Worm (Caenorhabditis elegans) whole organism, L4 larva: ENCODE measurements around the gene ZC250.5.
A peak's percentile ranks its signal among the peaks of the same experiment; 100 is the strongest.

ENCODE experiments used
- F49E8.2 ChIP-seq: sonication (generic microtip); optimal IDR thresholded peaks from 2 replicates; lab custom pipeline; 2016; ENCODE audit warnings: missing compliant biosample characterization, mild to moderate bottlenecking, missing genetic modification characterization, borderline replicate concordance
- R02D3.7 ChIP-seq: fragments of 150-350 bp; sonication (generic microtip); optimal IDR thresholded peaks from 3 replicates; lab custom pipeline; 2014; ENCODE audit warnings: missing biosample characterization, missing genetic modification characterization
- Y105C5A.15 ChIP-seq: fragments of 200-800 bp; sonication (Bioruptor generic); IDR thresholded peaks from 2 replicates; pipeline ENCODE4 v1.3.6; 2022; ENCODE audit warnings: missing genetic modification characterization, missing compliant biosample characterization
- Y5F2A.4 ChIP-seq: fragments of 200-800 bp; sonication (Bioruptor generic); optimal IDR thresholded peaks from 2 replicates; lab custom pipeline; 2018; ENCODE audit warnings: mild to moderate bottlenecking, missing genetic modification characterization, missing compliant biosample characterization
- ZK337.2 ChIP-seq: fragments of 200-800 bp; sonication (Bioruptor generic); IDR thresholded peaks from 2 replicates; pipeline ENCODE4 v1.3.6; 2022; ENCODE audit warnings: missing genetic modification reagents, missing genetic modification characterization, missing compliant biosample characterization
- aha-1 ChIP-seq: fragments of 150-350 bp; peaks from one replicate; lab custom pipeline; 2014; ENCODE audit warnings: missing biosample characterization, missing genetic modification characterization
- aly-2 ChIP-seq: sonication (generic microtip); optimal IDR thresholded peaks from 2 replicates; lab custom pipeline; 2018; ENCODE audit warnings: missing biosample characterization, missing genetic modification characterization
- arid-1 ChIP-seq: fragments of 200-800 bp; sonication (Bioruptor generic); conservative IDR thresholded peaks from 2 replicates; pipeline ENCODE4 v1.3.6; 2022; ENCODE audit warnings: missing genetic modification reagents, missing genetic modification characterization, missing compliant biosample characterization
- ceh-20 ChIP-seq: fragments of 200-800 bp; sonication (Bioruptor generic); IDR thresholded peaks from 2 replicates; pipeline ENCODE4 v1.3.6; 2022; ENCODE audit warnings: missing genetic modification reagents, missing genetic modification characterization, missing compliant biosample characterization
- ceh-44 ChIP-seq: fragments of 200-800 bp; sonication (Bioruptor generic); IDR thresholded peaks from 2 replicates; pipeline ENCODE4 v1.3.6; 2022; ENCODE audit warnings: missing genetic modification reagents, missing genetic modification characterization, missing compliant biosample characterization
- ces-1 ChIP-seq: fragments of 150-350 bp; sonication (generic microtip); optimal IDR thresholded peaks from 4 replicates; lab custom pipeline; 2014; ENCODE audit warnings: missing biosample characterization, missing genetic modification reagents, missing genetic modification characterization
- daf-16 ChIP-seq, 3 experiments: sonication (generic microtip); optimal IDR thresholded peaks; 2 replicates each; lab custom pipeline; 2016 to 2017; ENCODE audit warnings: missing genetic modification characterization in 3 of 3, missing genetic modification reagents in 3 of 3, mild to moderate bottlenecking in 2 of 3, missing compliant biosample characterization in 2 of 3, missing biosample characterization in 1 of 3, moderate library complexity in 1 of 3
- daf-8 ChIP-seq: fragments of 200-800 bp; sonication (Bioruptor generic); IDR thresholded peaks from 2 replicates; pipeline ENCODE4 v1.3.6; 2022; ENCODE audit warnings: missing genetic modification characterization, missing compliant biosample characterization
- dmd-6 ChIP-seq: fragments of 200-800 bp; sonication (Bioruptor generic); IDR thresholded peaks from 2 replicates; pipeline ENCODE4 v1.3.6; 2022; ENCODE audit warnings: missing genetic modification reagents, missing genetic modification characterization, missing compliant biosample characterization
- dmd-8 ChIP-seq: fragments of 200-800 bp; sonication (Bioruptor generic); IDR thresholded peaks from 2 replicates; pipeline ENCODE4 v1.3.6; 2022; ENCODE audit warnings: missing genetic modification characterization, missing compliant biosample characterization
- dve-1 ChIP-seq: sonication (generic microtip); optimal IDR thresholded peaks from 2 replicates; lab custom pipeline; 2017; ENCODE audit warnings: antibody characterized with exemption, mild to moderate bottlenecking, missing genetic modification characterization, missing compliant biosample characterization; ENCODE audit not compliant: insufficient read depth
- fkh-10 ChIP-seq: fragments of 150-350 bp; optimal IDR thresholded peaks from 2 replicates; lab custom pipeline; 2014; ENCODE audit warnings: missing biosample characterization, missing genetic modification reagents, missing genetic modification characterization
- fos-1 ChIP-seq: fragments of 150-350 bp; optimal IDR thresholded peaks from 2 replicates; lab custom pipeline; 2014; ENCODE audit warnings: missing biosample characterization, missing genetic modification characterization
- hif-1 ChIP-seq, 2 experiments: sonication (generic microtip); optimal IDR thresholded peaks; 2 replicates each; lab custom pipeline; 2016 to 2017; ENCODE audit warnings: missing compliant biosample characterization in 2 of 2, missing genetic modification characterization in 2 of 2, missing genetic modification reagents in 2 of 2, missing genotype in 2 of 2, mild to moderate bottlenecking in 1 of 2
- hlh-11 ChIP-seq: fragments of 200-800 bp; sonication (Bioruptor generic); optimal IDR thresholded peaks from 2 replicates; lab custom pipeline; 2018; ENCODE audit warnings: mild to moderate bottlenecking, missing genetic modification characterization, missing compliant biosample characterization
- hlh-30 ChIP-seq: sonication (generic microtip); optimal IDR thresholded peaks from 2 replicates; lab custom pipeline; 2017; ENCODE audit warnings: antibody characterized with exemption, mild to moderate bottlenecking, missing genetic modification characterization, missing compliant biosample characterization; ENCODE audit not compliant: insufficient read depth
- lin-1 ChIP-seq: fragments of 200-800 bp; sonication (Bioruptor generic); IDR thresholded peaks from 2 replicates; pipeline ENCODE4 v1.3.6; 2022; ENCODE audit warnings: missing genetic modification reagents, missing genetic modification characterization, missing compliant biosample characterization
- lin-29 ChIP-seq: fragments of 200-800 bp; sonication (Bioruptor generic); IDR thresholded peaks from 2 replicates; pipeline ENCODE4 v1.3.6; 2022; ENCODE audit warnings: missing genetic modification reagents, missing genetic modification characterization, missing compliant biosample characterization
- madf-5 ChIP-seq, 2 experiments: fragments of 200-800 bp; sonication (Bioruptor generic); IDR thresholded peaks; 2 replicates each; pipeline ENCODE4 v1.3.6; 2022; ENCODE audit warnings: missing compliant biosample characterization in 2 of 2, missing genetic modification characterization in 2 of 2
- mdl-1 ChIP-seq, 2 experiments: fragments of 150-350 bp in 1 of 2; sonication (generic microtip) in 1 of 2; optimal IDR thresholded peaks; 2 replicates each; lab custom pipeline; 2014 to 2017; ENCODE audit warnings: missing biosample characterization in 2 of 2, missing genetic modification characterization in 2 of 2
- mdt-29 ChIP-seq: fragments of 200-800 bp; sonication (Bioruptor generic); IDR thresholded peaks from 2 replicates; pipeline ENCODE4 v1.3.6; 2022; ENCODE audit warnings: missing genetic modification reagents, missing genetic modification characterization, missing compliant biosample characterization
- mes-2 ChIP-seq: sonication (generic microtip); optimal IDR thresholded peaks from 2 replicates; lab custom pipeline; 2016; ENCODE audit warnings: missing genotype, mild to moderate bottlenecking, missing genetic modification characterization, missing compliant biosample characterization; ENCODE audit not compliant: poor library complexity, severe bottlenecking
- mxl-3 ChIP-seq: fragments of 200-800 bp; sonication (Bioruptor generic); optimal IDR thresholded peaks from 2 replicates; lab custom pipeline; 2018; ENCODE audit warnings: mild to moderate bottlenecking, missing genetic modification characterization, missing compliant biosample characterization
- nhr-11 ChIP-seq: fragments of 150-350 bp; optimal IDR thresholded peaks from 2 replicates; lab custom pipeline; 2014; ENCODE audit warnings: missing biosample characterization, missing genetic modification characterization
- nhr-28 ChIP-seq: fragments of 150-350 bp; optimal IDR thresholded peaks from 2 replicates; lab custom pipeline; 2014; ENCODE audit warnings: missing biosample characterization, missing genetic modification characterization
- nhr-42 ChIP-seq: fragments of 200-800 bp; sonication (Bioruptor generic); IDR thresholded peaks from 2 replicates; pipeline ENCODE4 v1.3.6; 2022; ENCODE audit warnings: missing genetic modification characterization, missing compliant biosample characterization
- nhr-48 ChIP-seq: sonication (generic microtip); optimal IDR thresholded peaks from 2 replicates; lab custom pipeline; 2016; ENCODE audit warnings: mild to moderate bottlenecking, missing genetic modification characterization, missing compliant biosample characterization
- php-3 ChIP-seq: fragments of 200-800 bp; sonication (Bioruptor generic); IDR thresholded peaks from 2 replicates; pipeline ENCODE4 v1.3.6; 2022; ENCODE audit warnings: missing genetic modification reagents, missing genetic modification characterization, missing compliant biosample characterization
- pqm-1 ChIP-seq: sonication (generic microtip); optimal IDR thresholded peaks from 2 replicates; lab custom pipeline; 2017; ENCODE audit warnings: missing biosample characterization, missing genetic modification characterization
- snpc-1.2 ChIP-seq: fragments of 200-800 bp; sonication (Bioruptor generic); IDR thresholded peaks from 2 replicates; pipeline ENCODE4 v1.3.6; 2022; ENCODE audit warnings: missing genetic modification reagents, missing genetic modification characterization, missing compliant biosample characterization
- spr-1 ChIP-seq: sonication (generic microtip); optimal IDR thresholded peaks from 2 replicates; lab custom pipeline; 2016; ENCODE audit warnings: mild to moderate bottlenecking, missing genetic modification characterization, missing compliant biosample characterization
- tra-1 ChIP-seq: fragments of 200-800 bp; sonication (Bioruptor generic); IDR thresholded peaks from 2 replicates; pipeline ENCODE4 v1.3.6; 2022; ENCODE audit warnings: missing genetic modification reagents, missing genetic modification characterization, missing compliant biosample characterization
- unc-39 ChIP-seq: sonication (generic microtip); optimal IDR thresholded peaks from 2 replicates; lab custom pipeline; 2017; ENCODE audit warnings: missing biosample characterization, missing genetic modification characterization
- unc-62 ChIP-seq, 3 experiments: fragments of 150-350 bp in 1 of 3; sonication (generic microtip); optimal IDR thresholded peaks in 2 of 3; peaks in 1 of 3; 1 replicate in 1 of 3; 2 replicates in 2 of 3; lab custom pipeline; 2014 to 2017; ENCODE audit warnings: missing biosample characterization in 3 of 3, missing genetic modification characterization in 3 of 3, missing genetic modification reagents in 3 of 3, missing genotype in 1 of 3
- vab-7 ChIP-seq: fragments of 200-800 bp; sonication (Bioruptor generic); IDR thresholded peaks from 2 replicates; pipeline ENCODE4 v1.3.6; 2022; ENCODE audit warnings: missing genetic modification reagents, missing genetic modification characterization, missing compliant biosample characterization
- zfp-3 ChIP-seq: fragments of 200-800 bp; sonication (Bioruptor generic); conservative IDR thresholded peaks from 2 replicates; pipeline ENCODE4 v1.3.6; 2022; ENCODE audit warnings: missing genetic modification reagents, missing genetic modification characterization, missing compliant biosample characterization

The ZC250.5 gene

DNA sequence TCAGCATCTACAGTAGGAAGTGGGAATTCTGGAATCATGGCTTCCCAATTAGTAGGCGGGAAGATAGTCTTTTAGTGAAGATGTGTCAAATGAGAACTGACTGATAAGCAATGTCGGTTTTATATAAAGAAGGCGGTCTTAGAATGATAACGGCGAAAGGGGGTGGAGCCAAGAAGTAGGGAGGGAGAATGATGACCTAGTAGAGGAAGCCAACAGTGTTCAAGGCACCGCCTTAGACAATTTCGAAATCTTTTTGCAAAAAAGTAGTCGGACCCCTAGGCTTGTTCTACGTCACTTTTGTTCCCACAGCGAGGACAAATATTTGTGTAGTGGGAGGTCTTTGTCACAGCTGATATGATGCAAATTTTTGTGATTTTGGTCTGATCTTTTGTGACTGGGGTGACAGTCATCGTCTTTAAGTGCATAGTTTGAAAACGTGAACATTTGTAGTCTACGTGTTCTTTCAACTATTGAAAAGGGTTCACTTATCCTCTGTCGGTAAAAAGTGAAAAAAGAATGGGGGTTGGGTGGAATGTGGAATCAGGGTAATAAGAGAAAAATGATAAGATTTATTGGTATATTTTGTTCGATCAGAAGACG is 7.6 kb downstream of the ZC250.5 start, which contains the start of gene ZC250.4 (continued):
- TF ChIP-seq dmd-6: peak; percentile 54; the same call in 1 of the 2 replicates
- TF ChIP-seq pqm-1 (tag; lab: Kevin White, UChicago): no peak
- no peak for TF ChIP-seq arid-1 (GFP tag; lab: Robert Waterston, UW)
- TF ChIP-seq, all 104 proteins: peak for 12

DNA sequence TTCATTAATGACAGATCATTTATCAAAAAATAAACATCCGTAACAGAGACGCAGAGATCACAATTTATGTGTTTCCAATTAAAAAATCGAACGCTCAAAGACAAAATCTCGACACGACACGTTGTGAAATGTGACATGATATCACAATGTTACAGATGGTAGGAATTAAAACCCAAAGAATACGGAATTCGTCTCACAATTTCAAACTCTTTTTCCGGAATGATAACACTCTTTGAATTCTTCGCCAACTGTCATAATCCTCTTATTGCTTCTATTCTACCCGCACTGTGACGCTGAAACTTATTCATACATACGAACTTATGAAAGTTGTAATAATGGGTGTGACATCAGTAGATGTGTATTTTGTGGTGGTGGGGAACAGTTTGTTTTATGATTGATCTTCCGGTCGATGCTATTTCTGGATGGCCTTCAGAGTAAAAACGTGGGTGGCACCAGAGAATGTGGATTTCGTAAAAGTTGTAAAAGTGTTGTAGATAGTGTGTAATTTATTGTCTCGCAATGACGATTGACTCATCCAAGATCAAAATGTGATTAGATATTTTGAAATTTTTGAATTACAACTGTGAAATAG is 11.0 kb downstream of the ZC250.5 start:
- TF ChIP-seq dve-1 (tag; lab: Kevin White, UChicago): peak; percentile 44
- TF ChIP-seq hlh-30 (tag; lab: Kevin White, UChicago): peak; percentile 21
- no peak for TF ChIP-seq zfp-3 (GFP tag; lab: Robert Waterston, UW)
- TF ChIP-seq fos-1: no peak
- TF ChIP-seq daf-16 (GFP tag; optimal IDR thresholded peaks at IDR 0.05; lab: Kevin White, UChicago): no peak
- TF ChIP-seq daf-16 (tag; optimal IDR thresholded peaks at IDR 0.05; lab: Kevin White, UChicago): peak; percentile 7
- TF ChIP-seq unc-62 (GFP tag; optimal IDR thresholded peaks at IDR 0.05 in 1 of 2; lab: Kevin White, UChicago): peak in 1 of 2 experiments; percentile 90
- no peak for TF ChIP-seq unc-62 (tag; optimal IDR thresholded peaks at IDR 0.05; lab: Kevin White, UChicago)
- TF ChIP-seq lin-1: peak; percentile 54; the same call in 1 of the 2 replicates
- TF ChIP-seq hlh-11 (tag; lab: Kevin White, UChicago): peak; percentile 57
- peak; percentile 90 for TF ChIP-seq dmd-6
- TF ChIP-seq nhr-48 (tag; lab: Kevin White, UChicago): peak; percentile 49
- peak in 1 of 2 experiments; percentile 16 for TF ChIP-seq mdl-1 (tag; optimal IDR thresholded peaks at IDR 0.05; lab: Kevin White, UChicago)
- TF ChIP-seq spr-1 (tag; lab: Kevin White, UChicago): no peak
- TF ChIP-seq nhr-28 (tag; lab: Kevin White, UChicago): peak; percentile 68
- TF ChIP-seq mxl-3 (GFP tag; lab: Kevin White, UChicago): peak; percentile 13

DNA sequence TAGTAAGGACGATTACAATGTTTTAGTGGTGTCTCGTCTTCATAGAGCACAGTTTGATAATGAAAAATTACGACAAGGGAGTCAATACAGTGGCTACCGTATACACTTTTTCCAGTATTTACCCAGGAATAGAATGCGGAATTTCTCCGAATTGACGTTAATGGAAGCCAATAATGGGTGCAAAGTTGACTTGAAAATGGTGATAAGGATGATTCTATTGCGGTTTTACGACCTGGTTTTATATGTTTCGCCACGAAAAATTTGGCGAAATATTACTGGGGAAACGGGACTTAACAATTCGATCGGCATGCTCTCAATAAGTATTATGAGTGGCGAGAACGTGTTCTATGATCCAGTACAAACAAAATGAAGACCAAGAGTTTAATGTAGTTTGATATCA is 14.3 kb downstream of the ZC250.5 start:
- no peak for TF ChIP-seq ces-1 (GFP tag; lab: Kevin White, UChicago)
- no peak for TF ChIP-seq tra-1
- peak; percentile 94 for TF ChIP-seq php-3 (GFP tag; lab: Robert Waterston, UW)
- no peak for TF ChIP-seq aha-1 (tag; lab: Kevin White, UChicago)
- TF ChIP-seq snpc-1.2 (GFP tag; lab: Robert Waterston, UW): no peak
- TF ChIP-seq pqm-1 (tag; lab: Kevin White, UChicago): peak; percentile 2
- TF ChIP-seq lin-29 (GFP tag; lab: Robert Waterston, UW): no peak
- TF ChIP-seq dve-1 (tag; lab: Kevin White, UChicago): peak; percentile 53
- no peak for TF ChIP-seq daf-8 (GFP tag; lab: Robert Waterston, UW)
- TF ChIP-seq nhr-48 (tag; lab: Kevin White, UChicago): peak; percentile 2
- no peak for TF ChIP-seq vab-7
- no peak for TF ChIP-seq mdt-29 (GFP tag; lab: Robert Waterston, UW)
- peak; percentile 32 for TF ChIP-seq hlh-11 (tag; lab: Kevin White, UChicago)
- no peak for TF ChIP-seq daf-16 (GFP tag; optimal IDR thresholded peaks at IDR 0.05; lab: Kevin White, UChicago)
- peak; percentile 69 for TF ChIP-seq daf-16 (tag; optimal IDR thresholded peaks at IDR 0.05; lab: Kevin White, UChicago)
- TF ChIP-seq nhr-28 (tag; lab: Kevin White, UChicago): peak; percentile 40
- TF ChIP-seq nhr-42: no peak
- TF ChIP-seq Y105C5A.15 (GFP tag; lab: Robert Waterston, UW): no peak
- peak; percentile 83 for TF ChIP-seq dmd-6
- TF ChIP-seq, all 104 proteins: peak for 8

DNA sequence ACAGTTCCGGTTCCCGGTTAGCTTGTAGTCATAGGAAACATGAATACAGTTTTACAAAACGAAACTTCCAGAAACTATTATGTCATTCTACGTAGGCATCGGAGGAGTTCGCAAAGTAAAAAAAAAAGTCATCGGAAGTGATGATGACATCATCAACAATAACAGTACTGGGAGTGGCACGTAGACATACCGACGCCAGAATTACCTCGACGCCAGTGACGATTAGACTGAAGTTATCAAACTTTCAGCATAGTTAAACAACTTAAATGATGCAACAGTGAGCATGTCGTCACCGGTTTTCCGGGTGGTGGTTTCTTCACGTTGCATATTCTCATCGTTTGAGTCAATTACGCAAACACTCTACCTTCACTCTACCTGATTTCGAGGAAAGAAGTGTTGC is 14.8 kb downstream of the ZC250.5 start:
- TF ChIP-seq hlh-11 (tag; lab: Kevin White, UChicago) (no peak), nhr-11 (tag; lab: Kevin White, UChicago) (no peak), fkh-10 (GFP tag; lab: Kevin White, UChicago) (no peak), nhr-28 (tag; lab: Kevin White, UChicago) (no peak), R02D3.7 (tag; lab: Kevin White, UChicago) (no peak), dmd-8 (GFP tag; lab: Robert Waterston, UW) (no peak), ceh-20 (GFP tag; lab: Robert Waterston, UW) (no peak), F49E8.2 (tag; lab: Kevin White, UChicago) (no peak), mes-2 (no peak), ceh-44 (GFP tag; lab: Robert Waterston, UW) (no peak), lin-29 (GFP tag; lab: Robert Waterston, UW) (no peak), unc-39 (tag; lab: Kevin White, UChicago) (no peak), aly-2 (tag; lab: Kevin White, UChicago) (no peak), ZK337.2 (GFP tag; lab: Robert Waterston, UW) (no peak), hif-1 (tag; optimal IDR thresholded peaks at IDR 0.05; lab: Kevin White, UChicago) (peak in 1 of 2 experiments; percentile 66), aha-1 (tag; lab: Kevin White, UChicago) (peak; percentile 69), Y5F2A.4 (GFP tag; lab: Kevin White, UChicago) (no peak), dmd-6 (peak; percentile 62), madf-5 (GFP tag; IDR thresholded peaks at IDR 0.05; lab: Robert Waterston, UW) (no peak)
